Worm (Caenorhabditis elegans): ENCODE results near the gene ZK856.14.

DNA sequence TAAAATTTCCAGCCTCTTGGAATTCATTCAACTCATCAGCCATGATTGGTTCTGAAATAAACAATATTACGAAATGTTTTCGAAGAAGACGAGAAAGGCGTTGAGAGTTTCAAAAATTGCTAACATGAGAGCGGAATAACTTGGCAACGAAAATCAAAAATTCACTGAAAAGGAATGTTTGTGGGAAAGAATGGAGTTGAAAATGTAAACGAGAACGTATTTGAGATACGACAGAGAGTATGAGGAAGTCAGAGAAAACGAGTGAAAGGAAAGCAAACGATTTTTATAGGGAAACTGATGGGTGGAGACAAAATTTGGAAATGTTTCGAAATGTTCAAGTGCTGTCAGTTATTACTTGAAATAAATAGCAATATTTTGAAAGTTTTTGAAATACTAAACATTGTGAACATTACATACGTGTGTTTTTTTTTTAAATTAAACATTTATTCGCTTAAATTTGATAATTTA, 38.2 kb downstream of the ZK856.14 start, which contains the start of gene rop-1:
- TF ChIP-seq zag-1 (tag; optimal IDR thresholded peaks at IDR 0.05) (no peak), elt-3 (tag; optimal IDR thresholded peaks at IDR 0.05) (no peak), peb-1 (tag; optimal IDR thresholded peaks at IDR 0.05) (no peak), unc-62 (GFP tag; optimal IDR thresholded peaks at IDR 0.05) (no peak), skn-1 (tag; optimal IDR thresholded peaks at IDR 0.05) (no peak), lin-39 (tag; optimal IDR thresholded peaks at IDR 0.05) (no peak), egl-27 (tag; optimal IDR thresholded peaks at IDR 0.05) (no peak)

Data from whole organism, L2 larva.